Worm (Caenorhabditis elegans) whole organism, midembryonic: ENCODE results near the gene mre-11.

Source experiments
- T22C8.4 ChIP-seq: fragments of 200-800 bp; sonication (Bioruptor generic); IDR thresholded peaks from 2 replicates; pipeline ENCODE4 v1.3.6; 2022; ENCODE audit warnings: missing genetic modification characterization, missing compliant biosample characterization
- cog-1 ChIP-seq: sonication (generic microtip); optimal IDR thresholded peaks from 2 replicates; lab custom pipeline; 2016; ENCODE audit warnings: missing genetic modification characterization, missing compliant biosample characterization
- flt-1 ChIP-seq: fragments of 200-800 bp; sonication (Bioruptor generic); IDR thresholded peaks from 2 replicates; pipeline ENCODE4 v1.3.6; 2022; ENCODE audit warnings: missing genetic modification characterization, missing compliant biosample characterization
- klf-2 ChIP-seq: fragments of 200-800 bp; sonication (Bioruptor generic); conservative IDR thresholded peaks from 2 replicates; pipeline ENCODE4 v1.3.6; 2022; ENCODE audit warnings: missing genetic modification reagents, missing genetic modification characterization, missing compliant biosample characterization
- med-1 ChIP-seq: sonication (generic microtip); optimal IDR thresholded peaks from 2 replicates; lab custom pipeline; 2017; ENCODE audit warnings: missing genetic modification characterization, mild to moderate bottlenecking, missing compliant biosample characterization, antibody characterized with exemption, missing genetic modification reagents; ENCODE audit not compliant: insufficient read depth
- ref-1 ChIP-seq: fragments of 200-800 bp; sonication (Bioruptor generic); conservative IDR thresholded peaks from 2 replicates; pipeline ENCODE4 v1.3.6; 2022; ENCODE audit warnings: missing genetic modification reagents, missing genetic modification characterization, missing compliant biosample characterization
- tab-1 ChIP-seq: fragments of 200-800 bp; sonication (Bioruptor generic); IDR thresholded peaks from 2 replicates; pipeline ENCODE4 v1.3.6; 2022; ENCODE audit warnings: missing genetic modification characterization, missing compliant biosample characterization
- ztf-23 ChIP-seq: fragments of 200-800 bp; sonication (Bioruptor generic); IDR thresholded peaks from 2 replicates; pipeline ENCODE4 v1.3.6; 2022; ENCODE audit warnings: missing genetic modification reagents, missing genetic modification characterization, missing compliant biosample characterization
- ztf-29 ChIP-seq: fragments of 200-800 bp; sonication (Bioruptor generic); IDR thresholded peaks from 2 replicates; pipeline ENCODE4 v1.3.6; 2022; ENCODE audit warnings: missing genetic modification reagents, missing genetic modification characterization, missing compliant biosample characterization

Gene mre-11

DNA sequence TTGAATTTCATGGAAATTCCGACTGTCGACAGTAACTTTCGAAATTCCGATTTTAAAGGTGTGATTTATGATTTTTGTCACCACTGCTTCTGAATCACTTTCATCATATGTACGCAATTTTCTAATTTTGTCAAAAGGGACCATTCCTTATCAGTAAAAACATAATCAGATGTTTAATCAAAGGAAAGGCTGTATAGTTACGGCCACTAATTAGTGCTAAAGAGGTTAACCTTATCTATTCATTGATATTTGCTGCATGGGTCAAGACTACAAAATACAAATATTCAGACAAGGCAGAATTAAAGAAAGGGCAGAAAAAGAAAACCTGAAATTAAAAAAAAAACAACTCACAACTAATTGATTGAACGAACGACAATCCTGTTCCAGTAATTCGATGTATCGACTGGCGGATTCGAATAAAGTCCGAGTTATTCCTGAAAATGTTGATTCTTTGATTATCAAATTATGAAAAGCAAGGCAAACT lies 4.6 kb downstream of the mre-11 start, which contains the start of gene T28B11.1:
TSS of gene T28B11.1 (minus strand) at position 434 of the 484 bp plus-strand sequence.
- TF ChIP-seq med-1 (GFP tag; lab: Kevin White, UChicago), result no peak
- no peak for TF ChIP-seq T22C8.4 (GFP tag; lab: Robert Waterston, UW)
- no peak for TF ChIP-seq klf-2 (GFP tag; lab: Robert Waterston, UW)

DNA sequence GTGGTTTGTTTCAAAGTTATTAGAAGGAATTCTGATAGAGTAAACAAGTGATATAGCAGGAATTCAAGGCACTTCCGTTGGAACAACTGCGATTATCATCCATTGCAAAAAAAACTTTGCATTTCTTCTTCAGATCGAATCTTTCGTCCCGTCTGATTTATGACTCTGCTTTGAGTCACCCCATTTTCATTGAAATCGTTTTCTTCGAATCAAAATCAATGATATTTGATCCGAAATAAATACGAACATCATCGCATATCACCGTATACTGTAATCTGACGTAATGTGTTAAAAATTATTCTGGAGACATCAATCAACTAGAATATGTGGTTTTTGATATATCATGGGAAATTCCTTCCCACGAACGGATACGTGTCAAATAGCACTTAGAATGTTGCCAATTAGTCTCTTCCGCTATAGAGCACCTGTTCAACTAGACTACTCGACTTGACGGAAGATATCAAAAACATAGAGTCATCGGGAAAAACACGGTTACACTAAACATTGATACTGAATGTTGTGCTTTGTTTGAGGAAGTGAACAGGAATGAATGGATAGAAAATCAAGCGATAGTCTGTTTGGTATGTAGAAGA lies 5.7 kb downstream of the mre-11 start:
- no peak for TF ChIP-seq med-1 (GFP tag; lab: Kevin White, UChicago)
- no peak for TF ChIP-seq klf-2 (GFP tag; lab: Robert Waterston, UW)
- TF ChIP-seq ztf-29, result no peak
- TF ChIP-seq tab-1 (GFP tag; lab: Robert Waterston, UW), result no peak
- TF ChIP-seq ref-1 (GFP tag; lab: Robert Waterston, UW), result no peak
- TF ChIP-seq flt-1, result no peak
- TF ChIP-seq T22C8.4 (GFP tag; lab: Robert Waterston, UW), result no peak
- no peak for TF ChIP-seq ztf-23
- TF ChIP-seq cog-1 (tag; lab: Kevin White, UChicago), result no peak

DNA sequence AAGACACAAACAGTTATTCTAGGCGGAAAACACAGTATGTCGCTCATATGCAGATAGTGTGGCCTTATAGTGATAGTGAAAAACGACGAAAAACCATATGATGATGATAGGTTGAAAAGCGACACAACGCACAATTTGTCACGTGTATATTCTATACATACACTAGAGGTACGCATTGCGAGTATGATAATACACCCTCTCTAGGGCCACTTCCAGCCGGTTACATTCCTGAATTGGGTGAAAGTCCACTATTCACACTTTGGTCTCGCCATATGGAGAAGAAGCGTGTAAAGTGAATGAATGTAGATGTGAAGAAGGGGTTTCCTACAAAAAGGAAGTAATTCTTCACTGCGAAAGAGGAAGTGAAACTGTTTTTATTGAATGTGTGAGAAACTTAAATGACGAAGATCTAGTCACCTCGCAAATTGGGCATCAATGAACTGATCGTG lies 7.2 kb downstream of the mre-11 start:
- TF ChIP-seq klf-2 (GFP tag; lab: Robert Waterston, UW), result no peak
- TF ChIP-seq ztf-29, result no peak
- TF ChIP-seq med-1 (GFP tag; lab: Kevin White, UChicago), result no peak
- no peak for TF ChIP-seq tab-1 (GFP tag; lab: Robert Waterston, UW)
- no peak for TF ChIP-seq ref-1 (GFP tag; lab: Robert Waterston, UW)
- no peak for TF ChIP-seq T22C8.4 (GFP tag; lab: Robert Waterston, UW)
- no peak for TF ChIP-seq ztf-23
- no peak for TF ChIP-seq flt-1
- no peak for TF ChIP-seq cog-1 (tag; lab: Kevin White, UChicago)

DNA sequence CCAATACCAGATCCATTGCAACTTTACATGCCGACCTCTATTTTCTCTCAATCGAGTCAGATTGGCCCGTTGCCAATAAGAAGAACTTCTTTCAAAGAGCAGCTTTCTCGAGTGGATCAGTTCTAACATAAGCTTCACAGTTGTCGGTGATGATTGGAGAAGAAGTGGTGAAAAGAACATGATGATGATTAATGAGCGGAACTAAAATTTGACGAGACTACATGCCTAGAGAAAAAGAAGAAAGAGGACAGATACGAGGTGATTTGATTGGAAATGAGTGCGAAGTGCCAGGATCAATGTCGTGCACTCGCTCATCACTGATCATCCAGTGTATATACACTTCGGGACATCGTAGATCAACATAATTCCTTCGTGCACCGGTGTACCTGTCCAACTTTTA lies 9.0 kb downstream of the mre-11 start:
- TF ChIP-seq ztf-29, result no peak
- TF ChIP-seq med-1 (GFP tag; lab: Kevin White, UChicago), result no peak
- no peak for TF ChIP-seq cog-1 (tag; lab: Kevin White, UChicago)
- no peak for TF ChIP-seq ztf-23
- no peak for TF ChIP-seq ref-1 (GFP tag; lab: Robert Waterston, UW)
- TF ChIP-seq klf-2 (GFP tag; lab: Robert Waterston, UW), result no peak
- TF ChIP-seq tab-1 (GFP tag; lab: Robert Waterston, UW), result no peak
- no peak for TF ChIP-seq T22C8.4 (GFP tag; lab: Robert Waterston, UW)
- no peak for TF ChIP-seq flt-1

DNA sequence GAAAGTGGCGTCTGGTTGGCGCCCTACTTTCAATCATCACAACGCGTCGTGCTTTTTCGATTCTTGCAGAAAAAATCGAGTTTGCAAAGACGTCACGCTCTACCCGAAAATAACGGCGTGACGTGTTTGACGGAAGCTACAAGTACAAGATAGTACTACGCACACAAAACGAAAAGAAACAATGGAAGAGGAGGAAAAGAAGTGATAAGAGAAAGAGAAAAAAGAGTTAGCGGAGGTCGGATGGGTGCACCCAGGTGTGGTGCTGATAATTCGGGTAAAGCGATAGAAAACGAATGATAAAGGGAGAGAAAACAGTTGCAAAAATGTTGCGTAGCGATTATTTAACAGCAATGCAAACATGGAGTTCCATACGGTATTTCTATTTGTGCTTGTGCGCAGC lies 10.0 kb downstream of the mre-11 start:
- no peak for TF ChIP-seq flt-1
- no peak for TF ChIP-seq ztf-23
- TF ChIP-seq ztf-29, result no peak
- no peak for TF ChIP-seq cog-1 (tag; lab: Kevin White, UChicago)
- no peak for TF ChIP-seq klf-2 (GFP tag; lab: Robert Waterston, UW)
- no peak for TF ChIP-seq tab-1 (GFP tag; lab: Robert Waterston, UW)
- TF ChIP-seq med-1 (GFP tag; lab: Kevin White, UChicago), result no peak
- TF ChIP-seq T22C8.4 (GFP tag; lab: Robert Waterston, UW), result no peak
- no peak for TF ChIP-seq ref-1 (GFP tag; lab: Robert Waterston, UW)

DNA sequence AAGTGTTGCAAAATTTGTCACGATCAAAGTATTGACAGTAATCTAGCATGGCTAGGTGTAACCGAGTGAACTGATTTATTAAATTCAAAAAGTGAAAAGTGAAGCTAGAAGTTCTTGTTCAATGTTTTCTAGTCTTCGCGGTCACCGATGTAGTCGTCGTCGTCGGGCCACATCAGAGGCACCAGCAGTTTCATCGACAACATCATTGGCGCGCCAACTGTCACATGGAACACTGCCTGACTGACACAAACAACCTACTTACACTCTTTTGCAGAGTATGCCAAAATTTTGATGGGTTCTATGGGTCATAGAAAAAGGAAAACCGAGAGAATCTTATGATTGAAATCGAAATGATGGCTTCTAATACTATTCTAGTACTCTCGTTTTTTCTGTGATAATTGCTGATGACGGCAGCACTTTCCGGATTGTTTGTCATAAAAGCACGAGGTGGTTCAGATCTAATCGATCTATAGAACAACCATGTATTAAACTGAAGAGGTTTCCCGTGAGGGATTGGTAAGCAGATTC lies 11.2 kb downstream of the mre-11 start:
- no peak for TF ChIP-seq klf-2 (GFP tag; lab: Robert Waterston, UW)
- no peak for TF ChIP-seq med-1 (GFP tag; lab: Kevin White, UChicago)
- TF ChIP-seq T22C8.4 (GFP tag; lab: Robert Waterston, UW), result no peak
- no peak for TF ChIP-seq tab-1 (GFP tag; lab: Robert Waterston, UW)
- no peak for TF ChIP-seq ztf-23
- no peak for TF ChIP-seq ref-1 (GFP tag; lab: Robert Waterston, UW)
- no peak for TF ChIP-seq ztf-29
- TF ChIP-seq cog-1 (tag; lab: Kevin White, UChicago), result no peak
- TF ChIP-seq flt-1, result no peak

DNA sequence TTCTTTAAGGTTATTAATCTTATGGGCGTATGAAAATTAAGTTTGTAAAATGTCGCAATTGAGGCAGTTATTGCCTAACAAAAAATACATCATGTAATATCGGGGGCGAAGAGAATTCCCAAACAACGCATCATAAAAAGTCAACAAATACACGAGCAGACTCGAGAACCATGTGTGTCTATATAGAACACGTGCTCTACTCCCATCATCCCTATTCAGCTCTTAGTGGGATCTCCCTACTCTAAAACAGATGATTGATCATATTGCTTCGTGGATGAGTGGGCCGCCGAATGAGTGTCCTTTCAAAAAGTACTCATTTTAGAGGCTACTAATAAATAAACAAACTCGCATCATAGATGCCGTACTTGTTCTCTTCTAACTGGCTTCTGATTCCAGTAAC lies 12.2 kb downstream of the mre-11 start:
- TF ChIP-seq T22C8.4 (GFP tag; lab: Robert Waterston, UW) (no peak), med-1 (GFP tag; lab: Kevin White, UChicago) (no peak), flt-1 (no peak), cog-1 (tag; lab: Kevin White, UChicago) (no peak), tab-1 (GFP tag; lab: Robert Waterston, UW) (no peak), klf-2 (GFP tag; lab: Robert Waterston, UW) (no peak)

DNA sequence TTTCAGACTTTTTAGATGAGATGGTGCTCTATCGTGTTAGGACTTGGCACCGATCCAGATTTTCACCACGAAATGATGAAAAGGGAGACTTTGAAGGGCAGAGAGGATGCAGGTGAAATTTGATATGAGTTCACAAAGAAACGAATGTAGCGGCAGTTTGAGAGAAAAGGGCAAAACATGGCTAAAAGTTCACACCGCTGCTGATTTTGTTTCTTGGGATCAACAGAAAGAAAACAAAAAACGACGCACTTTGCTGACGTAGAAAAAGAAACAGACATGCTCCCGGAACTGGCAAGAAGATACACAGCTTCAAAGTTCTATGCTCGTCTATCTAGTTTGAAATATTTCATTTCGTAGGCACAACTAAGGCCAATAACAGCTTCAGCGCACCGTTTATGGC lies 13.1 kb downstream of the mre-11 start:
- TF ChIP-seq ref-1 (GFP tag; lab: Robert Waterston, UW) (no peak), med-1 (GFP tag; lab: Kevin White, UChicago) (no peak), tab-1 (GFP tag; lab: Robert Waterston, UW) (no peak), cog-1 (tag; lab: Kevin White, UChicago) (no peak), ztf-23 (no peak), flt-1 (no peak), klf-2 (GFP tag; lab: Robert Waterston, UW) (no peak), T22C8.4 (GFP tag; lab: Robert Waterston, UW) (no peak), ztf-29 (no peak)

DNA sequence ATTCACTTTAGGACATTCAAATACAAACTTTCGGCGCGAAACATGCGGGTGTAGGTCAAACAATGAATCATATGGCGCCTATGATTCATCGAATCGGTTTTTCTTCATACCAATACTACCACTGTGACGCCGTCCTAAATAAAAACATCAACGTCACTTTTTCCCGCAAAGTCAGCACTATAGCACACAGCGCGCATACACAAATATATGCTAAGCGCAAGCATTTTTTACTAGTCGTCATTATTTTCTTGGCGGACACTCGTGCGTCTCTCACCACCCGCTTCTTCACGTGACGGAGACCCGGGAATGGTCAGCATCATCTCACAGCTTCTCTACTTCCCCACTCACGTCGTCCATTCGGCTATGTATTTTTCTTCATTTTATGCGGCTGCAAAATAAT lies 13.5 kb downstream of the mre-11 start:
- TF ChIP-seq T22C8.4 (GFP tag; lab: Robert Waterston, UW) (no peak), ztf-29 (no peak), cog-1 (tag; lab: Kevin White, UChicago) (no peak), tab-1 (GFP tag; lab: Robert Waterston, UW) (no peak), ztf-23 (no peak), klf-2 (GFP tag; lab: Robert Waterston, UW) (no peak), med-1 (GFP tag; lab: Kevin White, UChicago) (no peak), ref-1 (GFP tag; lab: Robert Waterston, UW) (no peak), flt-1 (no peak)
